Worm (Caenorhabditis elegans) whole organism, L3 larva: ENCODE measurements around the gene F13E9.12.

Experiments used
- R02D3.7 ChIP-seq: fragments of 150-350 bp; optimal IDR thresholded peaks from 2 replicates; lab custom pipeline; 2014; ENCODE audit warnings: missing biosample characterization, missing genetic modification characterization
- aly-2 ChIP-seq: fragments of 150-350 bp; optimal IDR thresholded peaks from 2 replicates; lab custom pipeline; 2014; ENCODE audit warnings: missing biosample characterization, missing genetic modification characterization
- ama-1 ChIP-seq: fragments of 150-350 bp; optimal IDR thresholded peaks from 2 replicates; lab custom pipeline; 2018
- ceh-16 ChIP-seq: sonication (generic microtip); optimal IDR thresholded peaks from 2 replicates; lab custom pipeline; 2017; ENCODE audit warnings: missing biosample characterization, missing genetic modification characterization
- ceh-28 ChIP-seq: fragments of 150-350 bp; optimal IDR thresholded peaks from 2 replicates; lab custom pipeline; 2014; ENCODE audit warnings: missing biosample characterization, missing genetic modification reagents, missing genetic modification characterization
- fkh-2 ChIP-seq: fragments of 150-350 bp; optimal IDR thresholded peaks from 2 replicates; lab custom pipeline; 2014; ENCODE audit warnings: missing biosample characterization, missing genetic modification reagents, missing genetic modification characterization
- hmg-11 ChIP-seq: sonication (generic microtip); optimal IDR thresholded peaks from 2 replicates; lab custom pipeline; 2016; ENCODE audit warnings: missing genetic modification characterization, missing compliant biosample characterization
- jun-1 ChIP-seq: fragments of 150-350 bp; optimal IDR thresholded peaks from 2 replicates; lab custom pipeline; 2014; ENCODE audit warnings: missing biosample characterization, missing genetic modification reagents, missing genetic modification characterization
- lsy-12 ChIP-seq: sonication (generic microtip); optimal IDR thresholded peaks from 2 replicates; lab custom pipeline; 2016; ENCODE audit warnings: mild to moderate bottlenecking, missing genetic modification characterization, missing compliant biosample characterization
- nfya-1 ChIP-seq: sonication (generic microtip); optimal IDR thresholded peaks from 2 replicates; lab custom pipeline; 2017; ENCODE audit warnings: missing genetic modification characterization, mild to moderate bottlenecking, missing compliant biosample characterization, antibody characterized with exemption, moderate library complexity; ENCODE audit not compliant: insufficient read depth
- nhr-23 ChIP-seq: fragments of 150-350 bp; optimal IDR thresholded peaks from 2 replicates; lab custom pipeline; 2014; ENCODE audit warnings: missing biosample characterization, missing genetic modification reagents, missing genetic modification characterization
- nhr-237 ChIP-seq: fragments of 150-350 bp; optimal IDR thresholded peaks from 2 replicates; lab custom pipeline; 2014; ENCODE audit warnings: missing biosample characterization, missing genetic modification characterization
- nhr-28 ChIP-seq: fragments of 150-350 bp; optimal IDR thresholded peaks from 2 replicates; lab custom pipeline; 2014; ENCODE audit warnings: missing biosample characterization, missing genetic modification characterization
- nhr-43 ChIP-seq: sonication (generic microtip); optimal IDR thresholded peaks from 2 replicates; lab custom pipeline; 2016; ENCODE audit warnings: mild to moderate bottlenecking, missing genetic modification characterization, missing compliant biosample characterization; ENCODE audit not compliant: poor library complexity, severe bottlenecking
- sea-2 ChIP-seq: fragments of 150-350 bp; sonication (generic microtip); optimal IDR thresholded peaks from 4 replicates; lab custom pipeline; 2014; ENCODE audit warnings: missing biosample characterization, missing genetic modification reagents, missing genetic modification characterization
- snpc-4 ChIP-seq: fragments of 150-350 bp; optimal IDR thresholded peaks from 2 replicates; lab custom pipeline; 2014; ENCODE audit warnings: missing biosample characterization, missing genetic modification characterization
- tbx-2 ChIP-seq: sonication (generic microtip); optimal IDR thresholded peaks from 2 replicates; lab custom pipeline; 2016; ENCODE audit warnings: mild to moderate bottlenecking, missing genetic modification characterization, missing compliant biosample characterization
- unc-39 ChIP-seq: sonication (generic microtip); optimal IDR thresholded peaks from 4 replicates; lab custom pipeline; 2017; ENCODE audit warnings: missing biosample characterization, missing genetic modification characterization
- unc-62 ChIP-seq: fragments of 150-350 bp; sonication (generic microtip); optimal IDR thresholded peaks from 4 replicates; lab custom pipeline; 2014; ENCODE audit warnings: missing biosample characterization, missing genetic modification reagents, missing genetic modification characterization
- ztf-4 ChIP-seq: fragments of 150-350 bp; optimal IDR thresholded peaks from 2 replicates; lab custom pipeline; 2014; ENCODE audit warnings: missing biosample characterization, missing genetic modification characterization

Gene F13E9.12

DNA sequence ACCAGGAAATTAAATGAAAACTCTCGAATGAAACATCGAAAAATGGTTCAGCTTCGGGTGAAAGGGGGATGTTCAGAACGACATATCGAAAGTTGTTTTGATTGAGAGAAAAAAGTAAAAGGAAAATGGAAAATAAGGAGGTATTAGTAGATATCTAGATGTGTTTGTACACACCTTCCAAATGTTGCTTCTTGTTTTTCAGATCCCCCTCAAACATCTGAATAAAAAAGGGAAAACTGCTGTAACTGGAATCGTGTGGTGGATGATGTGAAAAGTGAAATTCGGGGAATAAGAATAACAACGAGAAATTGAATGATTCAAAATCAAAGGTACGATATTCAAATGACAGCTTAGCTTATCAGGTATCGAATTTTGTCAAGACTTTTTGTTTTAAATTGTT is 46.4 kb downstream of the F13E9.12 start, which contains the start of gene npax-3:
npax-3 (minus strand) TSS at position 101 of the 400 bp plus-strand sequence.
- TF ChIP-seq R02D3.7: no peak
- TF ChIP-seq nhr-23: no peak
- no peak for TF ChIP-seq unc-62 (GFP tag; lab: Kevin White, UChicago)
- TF ChIP-seq snpc-4 (tag; lab: Kevin White, UChicago): no peak
- TF ChIP-seq nhr-237: no peak
- no peak for TF ChIP-seq ceh-28 (tag; lab: Kevin White, UChicago)
- no peak for TF ChIP-seq ceh-16 (tag; lab: Kevin White, UChicago)
- TF ChIP-seq ztf-4 (tag; lab: Kevin White, UChicago): no peak
- no peak for TF ChIP-seq sea-2
- no peak for TF ChIP-seq lsy-12 (tag; lab: Kevin White, UChicago)
- no peak for TF ChIP-seq tbx-2 (tag; lab: Kevin White, UChicago)
- TF ChIP-seq jun-1 (tag; lab: Kevin White, UChicago): no peak
- no peak for TF ChIP-seq hmg-11 (tag; lab: Kevin White, UChicago)
- no peak for TF ChIP-seq nfya-1 (tag; lab: Kevin White, UChicago)
- no peak for TF ChIP-seq aly-2 (tag; lab: Kevin White, UChicago)
- TF ChIP-seq nhr-43 (tag; lab: Kevin White, UChicago): no peak
- TF ChIP-seq unc-39 (tag; lab: Kevin White, UChicago): no peak

ce11 chrIV:10826029-10826428 is 48.4 kb downstream of the F13E9.12 start:
- TF ChIP-seq fkh-2 (tag; lab: Kevin White, UChicago): no peak
- no peak for TF ChIP-seq ceh-28 (tag; lab: Kevin White, UChicago)
- TF ChIP-seq nhr-43 (tag; lab: Kevin White, UChicago): peak; percentile 18

DNA sequence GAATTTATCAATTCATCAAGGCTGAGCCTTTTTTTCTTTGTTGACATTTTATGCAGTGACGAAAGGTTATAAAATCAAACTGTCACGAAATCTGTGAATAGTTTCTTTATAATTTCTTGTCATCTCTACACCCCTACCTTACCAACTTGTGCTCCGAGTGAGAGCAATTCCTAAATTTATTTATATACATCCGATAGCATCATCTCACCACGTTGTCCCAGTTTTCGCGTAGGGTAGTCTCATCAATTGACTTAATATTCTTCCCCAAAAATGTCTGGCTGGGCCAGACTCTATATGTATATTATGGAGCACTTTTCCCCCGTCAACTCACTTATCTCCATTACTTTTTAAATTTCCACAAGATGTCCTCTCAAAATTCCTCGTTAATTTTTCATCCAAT is 49.0 kb downstream of the F13E9.12 start:
- TF ChIP-seq ama-1 (lab: Kevin White, UChicago) (peak; percentile 32), nhr-28 (no peak)
